Worm (Caenorhabditis elegans): ENCODE data around the gene K09B3.1.
A peak's percentile ranks its signal among the peaks of the same experiment; 100 is the strongest.

K09B3.1 gene

ce11 chrIV:3833778-3834177 is 39.2 kb downstream of the K09B3.1 start:
- TF ChIP-seq nhr-11 (tag; optimal IDR thresholded peaks at IDR 0.05), result no peak
- TF ChIP-seq jun-1 (tag; optimal IDR thresholded peaks at IDR 0.05), result no peak
- TF ChIP-seq dmd-9 (GFP tag; IDR thresholded peaks at IDR 0.05), result no peak
- TF ChIP-seq ceh-62 (tag; optimal IDR thresholded peaks at IDR 0.05), result no peak
- no peak for TF ChIP-seq set-16 (GFP tag; IDR thresholded peaks at IDR 0.05)
- peak; percentile 83 for TF ChIP-seq aha-1 (tag)

- no peak for TF ChIP-seq lin-1 (GFP tag; IDR thresholded peaks at IDR 0.05)
- TF ChIP-seq ceh-62 (tag; optimal IDR thresholded peaks at IDR 0.05), result no peak
- no peak for TF ChIP-seq zfp-3 (GFP tag; conservative IDR thresholded peaks at IDR 0.05)
- TF ChIP-seq zag-1 (tag; optimal IDR thresholded peaks at IDR 0.05), result no peak
- TF ChIP-seq mxl-2 (GFP tag; conservative IDR thresholded peaks at IDR 0.05), result no peak
- no peak for TF ChIP-seq ctbp-1 (GFP tag; IDR thresholded peaks at IDR 0.05)
- TF ChIP-seq zip-2 (tag; optimal IDR thresholded peaks at IDR 0.05), result no peak
- no peak for TF ChIP-seq Y105C5A.15 (GFP tag; IDR thresholded peaks at IDR 0.05)
- TF ChIP-seq F37D6.2 (tag; optimal IDR thresholded peaks at IDR 0.05), result no peak
- TF ChIP-seq Y75B8A.6 (GFP tag; IDR thresholded peaks at IDR 0.05), result no peak
- no peak for TF ChIP-seq zfp-2 (tag; optimal IDR thresholded peaks at IDR 0.05)
- no peak for TF ChIP-seq dpl-1 (GFP tag; optimal IDR thresholded peaks at IDR 0.05)
- no peak for TF ChIP-seq F44E2.7 (GFP tag; IDR thresholded peaks at IDR 0.05)
- TF ChIP-seq attf-4 (tag; optimal IDR thresholded peaks at IDR 0.05), result no peak
- TF ChIP-seq jun-1 (tag; optimal IDR thresholded peaks at IDR 0.05), result no peak
- no peak for TF ChIP-seq nhr-42 (GFP tag; IDR thresholded peaks at IDR 0.05)
- TF ChIP-seq snpc-1.2 (GFP tag; IDR thresholded peaks at IDR 0.05), result no peak
- no peak for TF ChIP-seq ces-1 (GFP tag; optimal IDR thresholded peaks at IDR 0.05)
- no peak for TF ChIP-seq fkh-10 (GFP tag; optimal IDR thresholded peaks at IDR 0.05)
- TF ChIP-seq lsy-2 (tag; optimal IDR thresholded peaks at IDR 0.05), result no peak
These were observed 40.5 kb downstream of the K09B3.1 start, which contains the start of gene cal-3 for ce11 chrIV:3835065-3835464. Gene cal-3 (minus strand): TSS chrIV:3835165.

- TF ChIP-seq pha-4 (GFP tag; IDR thresholded peaks at IDR 0.05) (no peak), pha-4 (tag; optimal IDR thresholded peaks at IDR 0.05) (no peak), ceh-82 (tag; optimal IDR thresholded peaks at IDR 0.05) (no peak)
These were observed 44.1 kb downstream of the K09B3.1 start for ce11 chrIV:3838687-3839086.

- TF ChIP-seq ceh-44 (GFP tag; IDR thresholded peaks at IDR 0.05), result no peak
- no peak for TF ChIP-seq skn-1 (tag; optimal IDR thresholded peaks at IDR 0.05)
- TF ChIP-seq mep-1 (tag; optimal IDR thresholded peaks at IDR 0.05), result no peak
- TF ChIP-seq Y48G9A.11 (GFP tag; IDR thresholded peaks at IDR 0.05), result no peak
- no peak for TF ChIP-seq nhr-76 (tag; optimal IDR thresholded peaks at IDR 0.05)
- TF ChIP-seq ZK337.2 (GFP tag; IDR thresholded peaks at IDR 0.05), result no peak
- TF ChIP-seq daf-16 (GFP tag; optimal IDR thresholded peaks at IDR 0.05), result no peak
- TF ChIP-seq daf-16 (tag; optimal IDR thresholded peaks at IDR 0.05), result no peak
- TF ChIP-seq zag-1 (tag; optimal IDR thresholded peaks at IDR 0.05), result no peak
- TF ChIP-seq lin-13 (GFP tag; optimal IDR thresholded peaks at IDR 0.05), result no peak
- TF ChIP-seq mdt-29 (GFP tag; IDR thresholded peaks at IDR 0.05), result no peak
- TF ChIP-seq aha-1 (tag), result no peak
- no peak for TF ChIP-seq lin-1 (GFP tag; IDR thresholded peaks at IDR 0.05)
- TF ChIP-seq egl-43 (GFP tag; IDR thresholded peaks at IDR 0.05), result no peak
- TF ChIP-seq dmd-8 (GFP tag; IDR thresholded peaks at IDR 0.05), result no peak
- TF ChIP-seq F37D6.2 (tag; optimal IDR thresholded peaks at IDR 0.05), result no peak
- no peak for TF ChIP-seq dmd-6 (GFP tag; IDR thresholded peaks at IDR 0.05)
- TF ChIP-seq ceh-82 (tag; optimal IDR thresholded peaks at IDR 0.05), result no peak
These were observed 44.9 kb downstream of the K09B3.1 start, which contains the start of gene F28F9.2 for ce11 chrIV:3839420-3839819. Gene F28F9.2 (plus strand): TSS chrIV:3839720.

All from whole organism, L4 larva.